Worm (Caenorhabditis elegans) whole organism, L4 larva: ENCODE measurements around the gene fmo-4.

Experiments
- F26F4.8 ChIP-seq: fragments of 200-800 bp; sonication (Bioruptor generic); conservative IDR thresholded peaks from 2 replicates; pipeline ENCODE4 v1.3.6; 2022; ENCODE audit warnings: missing genetic modification characterization, missing compliant biosample characterization
- F37D6.2 ChIP-seq: sonication (generic microtip); optimal IDR thresholded peaks from 2 replicates; lab custom pipeline; 2016; ENCODE audit warnings: mild to moderate bottlenecking, missing genetic modification characterization, missing compliant biosample characterization
- F44E2.7 ChIP-seq: fragments of 200-800 bp; sonication (Bioruptor generic); IDR thresholded peaks from 2 replicates; pipeline ENCODE4 v2.1.2; 2022; ENCODE audit warnings: missing genetic modification characterization, missing compliant biosample characterization
- F49E8.2 ChIP-seq: sonication (generic microtip); optimal IDR thresholded peaks from 2 replicates; lab custom pipeline; 2016; ENCODE audit warnings: missing compliant biosample characterization, mild to moderate bottlenecking, missing genetic modification characterization, borderline replicate concordance
- R02D3.7 ChIP-seq: fragments of 150-350 bp; sonication (generic microtip); optimal IDR thresholded peaks from 3 replicates; lab custom pipeline; 2014; ENCODE audit warnings: missing biosample characterization, missing genetic modification characterization
- T26A8.4 ChIP-seq: fragments of 200-800 bp; sonication (Bioruptor generic); IDR thresholded peaks from 2 replicates; pipeline ENCODE4 v1.3.6; 2022; ENCODE audit warnings: missing genetic modification characterization, missing compliant biosample characterization
- Y105C5A.15 ChIP-seq: fragments of 200-800 bp; sonication (Bioruptor generic); IDR thresholded peaks from 2 replicates; pipeline ENCODE4 v1.3.6; 2022; ENCODE audit warnings: missing genetic modification characterization, missing compliant biosample characterization
- Y48G9A.11 ChIP-seq: fragments of 200-800 bp; sonication (Bioruptor generic); IDR thresholded peaks from 2 replicates; pipeline ENCODE4 v1.3.6; 2022; ENCODE audit warnings: missing genetic modification reagents, missing genetic modification characterization, missing compliant biosample characterization
- Y75B8A.6 ChIP-seq: fragments of 200-800 bp; sonication (Bioruptor generic); IDR thresholded peaks from 2 replicates; pipeline ENCODE4 v1.3.6; 2022; ENCODE audit warnings: missing genetic modification reagents, missing genetic modification characterization, missing compliant biosample characterization
- ZK337.2 ChIP-seq: fragments of 200-800 bp; sonication (Bioruptor generic); IDR thresholded peaks from 2 replicates; pipeline ENCODE4 v1.3.6; 2022; ENCODE audit warnings: missing genetic modification reagents, missing genetic modification characterization, missing compliant biosample characterization
- aha-1 ChIP-seq: fragments of 150-350 bp; peaks from one replicate; lab custom pipeline; 2014; ENCODE audit warnings: missing biosample characterization, missing genetic modification characterization
- arid-1 ChIP-seq: fragments of 200-800 bp; sonication (Bioruptor generic); conservative IDR thresholded peaks from 2 replicates; pipeline ENCODE4 v1.3.6; 2022; ENCODE audit warnings: missing genetic modification reagents, missing genetic modification characterization, missing compliant biosample characterization
- attf-4 ChIP-seq: sonication (generic microtip); optimal IDR thresholded peaks from 3 replicates; lab custom pipeline; 2017; ENCODE audit warnings: missing biosample characterization, missing genetic modification characterization
- ceh-28 ChIP-seq: fragments of 150-350 bp; optimal IDR thresholded peaks from 2 replicates; lab custom pipeline; 2014; ENCODE audit warnings: missing biosample characterization, missing genetic modification reagents, missing genetic modification characterization
- ceh-44 ChIP-seq: fragments of 200-800 bp; sonication (Bioruptor generic); IDR thresholded peaks from 2 replicates; pipeline ENCODE4 v1.3.6; 2022; ENCODE audit warnings: missing genetic modification reagents, missing genetic modification characterization, missing compliant biosample characterization
- ceh-82 ChIP-seq: sonication (generic microtip); optimal IDR thresholded peaks from 2 replicates; lab custom pipeline; 2017; ENCODE audit warnings: missing biosample characterization, missing genetic modification characterization
- ces-1 ChIP-seq: fragments of 150-350 bp; sonication (generic microtip); optimal IDR thresholded peaks from 4 replicates; lab custom pipeline; 2014; ENCODE audit warnings: missing biosample characterization, missing genetic modification reagents, missing genetic modification characterization
- cey-2 ChIP-seq: sonication (generic microtip); optimal IDR thresholded peaks from 3 replicates; lab custom pipeline; 2017; ENCODE audit warnings: missing genetic modification characterization, mild to moderate bottlenecking, missing compliant biosample characterization, antibody characterized with exemption, borderline replicate concordance; ENCODE audit not compliant: insufficient read depth
- ctbp-1 ChIP-seq: fragments of 200-800 bp; sonication (Bioruptor generic); IDR thresholded peaks from 2 replicates; pipeline ENCODE4 v1.3.6; 2022; ENCODE audit warnings: missing genetic modification reagents, missing genetic modification characterization, missing compliant biosample characterization
- daf-12 ChIP-seq: fragments of 150-350 bp; optimal IDR thresholded peaks from 2 replicates; lab custom pipeline; 2014; ENCODE audit warnings: missing biosample characterization, missing genetic modification reagents, missing genetic modification characterization
- daf-19 ChIP-seq: fragments of 200-800 bp; sonication (Bioruptor generic); conservative IDR thresholded peaks from 2 replicates; pipeline ENCODE4 v1.3.6; 2022; ENCODE audit warnings: missing genetic modification characterization, missing compliant biosample characterization
- dmd-9 ChIP-seq: fragments of 200-800 bp; sonication (Bioruptor generic); IDR thresholded peaks from 2 replicates; pipeline ENCODE4 v1.3.6; 2022; ENCODE audit warnings: missing genetic modification reagents, missing genetic modification characterization, missing compliant biosample characterization
- dpl-1 ChIP-seq: fragments of 150-350 bp; optimal IDR thresholded peaks from 2 replicates; lab custom pipeline; 2014; ENCODE audit warnings: missing biosample characterization, missing genetic modification reagents, missing genetic modification characterization
- egl-27 ChIP-seq: sonication (generic microtip); optimal IDR thresholded peaks from 3 replicates; lab custom pipeline; 2017; ENCODE audit warnings: missing biosample characterization, missing genetic modification reagents, missing genetic modification characterization
- egl-43 ChIP-seq: fragments of 200-800 bp; sonication (Bioruptor generic); IDR thresholded peaks from 2 replicates; pipeline ENCODE4 v1.3.6; 2022; ENCODE audit warnings: missing genetic modification reagents, missing genetic modification characterization, missing compliant biosample characterization
- fkh-10 ChIP-seq: fragments of 150-350 bp; optimal IDR thresholded peaks from 2 replicates; lab custom pipeline; 2014; ENCODE audit warnings: missing biosample characterization, missing genetic modification reagents, missing genetic modification characterization
- hif-1 ChIP-seq, 2 experiments: sonication (generic microtip); optimal IDR thresholded peaks; 2 replicates each; lab custom pipeline; 2016 to 2017; ENCODE audit warnings: missing compliant biosample characterization in 2 of 2, missing genetic modification characterization in 2 of 2, missing genetic modification reagents in 2 of 2, missing genotype in 2 of 2, mild to moderate bottlenecking in 1 of 2
- hlh-11 ChIP-seq: fragments of 200-800 bp; sonication (Bioruptor generic); optimal IDR thresholded peaks from 2 replicates; lab custom pipeline; 2018; ENCODE audit warnings: mild to moderate bottlenecking, missing genetic modification characterization, missing compliant biosample characterization
- hlh-30 ChIP-seq: sonication (generic microtip); optimal IDR thresholded peaks from 2 replicates; lab custom pipeline; 2017; ENCODE audit warnings: antibody characterized with exemption, mild to moderate bottlenecking, missing genetic modification characterization, missing compliant biosample characterization; ENCODE audit not compliant: insufficient read depth
- lim-7 ChIP-seq: fragments of 200-800 bp; sonication (Bioruptor generic); IDR thresholded peaks from 2 replicates; pipeline ENCODE4 v1.3.6; 2022; ENCODE audit warnings: missing genetic modification characterization, missing compliant biosample characterization
- lin-1 ChIP-seq: fragments of 200-800 bp; sonication (Bioruptor generic); IDR thresholded peaks from 2 replicates; pipeline ENCODE4 v1.3.6; 2022; ENCODE audit warnings: missing genetic modification reagents, missing genetic modification characterization, missing compliant biosample characterization
- lin-15B ChIP-seq: fragments of 150-350 bp; sonication (generic microtip); optimal IDR thresholded peaks from 3 replicates; lab custom pipeline; 2014; ENCODE audit warnings: missing biosample characterization, missing genetic modification characterization
- lin-38 ChIP-seq: fragments of 200-800 bp; sonication (Bioruptor generic); IDR thresholded peaks from 2 replicates; pipeline ENCODE4 v1.3.6; 2022; ENCODE audit warnings: missing genetic modification reagents, missing genetic modification characterization, missing compliant biosample characterization
- madf-5 ChIP-seq, 2 experiments: fragments of 200-800 bp; sonication (Bioruptor generic); IDR thresholded peaks; 2 replicates each; pipeline ENCODE4 v1.3.6; 2022; ENCODE audit warnings: missing compliant biosample characterization in 2 of 2, missing genetic modification characterization in 2 of 2
- mdl-1 ChIP-seq, 2 experiments: fragments of 150-350 bp in 1 of 2; sonication (generic microtip) in 1 of 2; optimal IDR thresholded peaks; 2 replicates each; lab custom pipeline; 2014 to 2017; ENCODE audit warnings: missing biosample characterization in 2 of 2, missing genetic modification characterization in 2 of 2
- mdt-29 ChIP-seq: fragments of 200-800 bp; sonication (Bioruptor generic); IDR thresholded peaks from 2 replicates; pipeline ENCODE4 v1.3.6; 2022; ENCODE audit warnings: missing genetic modification reagents, missing genetic modification characterization, missing compliant biosample characterization
- mes-2 ChIP-seq: sonication (generic microtip); optimal IDR thresholded peaks from 2 replicates; lab custom pipeline; 2016; ENCODE audit warnings: missing genotype, mild to moderate bottlenecking, missing genetic modification characterization, missing compliant biosample characterization; ENCODE audit not compliant: poor library complexity, severe bottlenecking
- nhr-25 ChIP-seq: sonication (generic microtip); optimal IDR thresholded peaks from 2 replicates; lab custom pipeline; 2017; ENCODE audit warnings: missing genetic modification characterization, mild to moderate bottlenecking, missing compliant biosample characterization, antibody characterized with exemption, moderate library complexity, borderline replicate concordance; ENCODE audit not compliant: insufficient read depth
- nhr-48 ChIP-seq: sonication (generic microtip); optimal IDR thresholded peaks from 2 replicates; lab custom pipeline; 2016; ENCODE audit warnings: mild to moderate bottlenecking, missing genetic modification characterization, missing compliant biosample characterization
- nhr-77 ChIP-seq: fragments of 150-350 bp; optimal IDR thresholded peaks from 2 replicates; lab custom pipeline; 2014; ENCODE audit warnings: missing biosample characterization, missing genetic modification characterization
- pha-4 ChIP-seq, 2 experiments: fragments of 150-350 bp in 1 of 2; fragments of 200-800 bp in 1 of 2; sonication (Bioruptor generic) in 1 of 2; IDR thresholded peaks in 1 of 2; optimal IDR thresholded peaks in 1 of 2; 2 replicates each; pipeline versions ENCODE4 v1.3.6 to Lab custom; 2014 to 2022; ENCODE audit warnings: missing genetic modification characterization in 2 of 2, missing genetic modification reagents in 2 of 2, missing biosample characterization in 1 of 2, missing compliant biosample characterization in 1 of 2
- php-3 ChIP-seq: fragments of 200-800 bp; sonication (Bioruptor generic); IDR thresholded peaks from 2 replicates; pipeline ENCODE4 v1.3.6; 2022; ENCODE audit warnings: missing genetic modification reagents, missing genetic modification characterization, missing compliant biosample characterization
- pqm-1 ChIP-seq: sonication (generic microtip); optimal IDR thresholded peaks from 2 replicates; lab custom pipeline; 2017; ENCODE audit warnings: missing biosample characterization, missing genetic modification characterization
- saeg-2 ChIP-seq: fragments of 200-800 bp; sonication (Bioruptor generic); IDR thresholded peaks from 2 replicates; pipeline ENCODE4 v1.3.6; 2022; ENCODE audit warnings: missing genetic modification reagents, missing genetic modification characterization, missing compliant biosample characterization
- skn-1 ChIP-seq: fragments of 150-350 bp; optimal IDR thresholded peaks from 2 replicates; lab custom pipeline; 2014; ENCODE audit warnings: missing biosample characterization, missing genetic modification characterization
- spr-1 ChIP-seq: sonication (generic microtip); optimal IDR thresholded peaks from 2 replicates; lab custom pipeline; 2016; ENCODE audit warnings: mild to moderate bottlenecking, missing genetic modification characterization, missing compliant biosample characterization
- tag-97 ChIP-seq: fragments of 200-800 bp; sonication (Bioruptor generic); IDR thresholded peaks from 2 replicates; pipeline ENCODE4 v1.3.6; 2022; ENCODE audit warnings: missing genetic modification characterization, missing compliant biosample characterization
- unc-130 ChIP-seq: sonication (generic microtip); optimal IDR thresholded peaks from 2 replicates; lab custom pipeline; 2016; ENCODE audit warnings: missing genetic modification reagents, missing genetic modification characterization, missing compliant biosample characterization
- vab-7 ChIP-seq: fragments of 200-800 bp; sonication (Bioruptor generic); IDR thresholded peaks from 2 replicates; pipeline ENCODE4 v1.3.6; 2022; ENCODE audit warnings: missing genetic modification reagents, missing genetic modification characterization, missing compliant biosample characterization
- zfp-2 ChIP-seq: sonication (generic microtip); optimal IDR thresholded peaks from 2 replicates; lab custom pipeline; 2016; ENCODE audit warnings: mild to moderate bottlenecking, missing genetic modification characterization, missing compliant biosample characterization

Gene fmo-4

DNA sequence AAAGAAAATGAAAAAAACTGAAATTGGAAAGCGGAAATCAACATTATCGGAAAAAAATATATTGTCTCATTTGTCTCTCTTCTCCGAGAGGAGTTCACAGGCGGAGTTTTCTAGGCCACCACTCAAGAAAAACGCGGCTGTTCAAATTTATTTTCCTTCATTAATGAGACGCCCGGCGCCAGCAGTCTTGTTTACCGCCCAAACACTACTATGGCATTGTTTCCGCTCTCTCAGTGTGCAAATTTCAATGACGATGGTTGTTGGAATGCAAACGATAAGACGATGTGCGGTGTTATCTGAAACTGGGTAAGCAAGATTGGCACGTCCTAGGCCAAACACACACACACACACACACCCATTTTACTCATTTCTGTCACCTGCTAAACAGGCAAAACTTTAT lies 49.8 kb downstream of the fmo-4 start, which contains the start of gene cav-2 (continued):
- TF ChIP-seq hlh-11 (peak; percentile 84), lim-7 (GFP tag; lab: Robert Waterston, UW) (no peak), ZK337.2 (GFP tag; lab: Robert Waterston, UW) (peak; percentile 87), lin-1 (GFP tag; lab: Robert Waterston, UW) (peak; percentile 81), R02D3.7 (tag; lab: Kevin White, UChicago) (no peak), mdl-1 (tag; optimal IDR thresholded peaks at IDR 0.05; lab: Kevin White, UChicago) (peak in 1 of 2 experiments; percentile 54), arid-1 (no peak), hlh-30 (tag; lab: Kevin White, UChicago) (peak; percentile 69), zfp-2 (no peak), nhr-25 (tag; lab: Kevin White, UChicago) (peak; percentile 28), egl-27 (tag; lab: Kevin White, UChicago) (no peak), F37D6.2 (no peak), ctbp-1 (GFP tag; lab: Robert Waterston, UW) (no peak), pha-4 (GFP tag; IDR thresholded peaks at IDR 0.05; lab: Robert Waterston, UW) (peak; percentile 70), pha-4 (tag; optimal IDR thresholded peaks at IDR 0.05; lab: Kevin White, UChicago) (peak; percentile 40), egl-43 (GFP tag; lab: Robert Waterston, UW) (no peak), pqm-1 (tag; lab: Kevin White, UChicago) (peak; percentile 94), lin-38 (GFP tag; lab: Robert Waterston, UW) (peak; percentile 84), vab-7 (no peak), T26A8.4 (GFP tag; lab: Robert Waterston, UW) (peak; percentile 54; the same call in 1 of the 2 replicates), skn-1 (tag; lab: Kevin White, UChicago) (no peak), Y105C5A.15 (GFP tag; lab: Robert Waterston, UW) (no peak), fkh-10 (no peak), ceh-44 (GFP tag; lab: Robert Waterston, UW) (0 out of 2 replicates have a peak, but pooled peaks have one; percentile 46), unc-130 (GFP tag; lab: Kevin White, UChicago) (peak; percentile 97), F26F4.8 (GFP tag; lab: Robert Waterston, UW) (no peak), dmd-9 (GFP tag; lab: Robert Waterston, UW) (peak; percentile 86; the same call in 1 of the 2 replicates), mes-2 (peak; percentile 99), Y75B8A.6 (GFP tag; lab: Robert Waterston, UW) (no peak), saeg-2 (GFP tag; lab: Robert Waterston, UW) (0 out of 2 replicates have a peak, but pooled peaks have one; percentile 36), F44E2.7 (GFP tag; lab: Robert Waterston, UW) (no peak), daf-19 (GFP tag; lab: Robert Waterston, UW) (no peak), nhr-48 (peak; percentile 63), ces-1 (GFP tag; lab: Kevin White, UChicago) (no peak), ceh-82 (no peak), aha-1 (tag; lab: Kevin White, UChicago) (peak; percentile 98), nhr-77 (peak; percentile 40), php-3 (GFP tag; lab: Robert Waterston, UW) (no peak), daf-12 (tag; lab: Kevin White, UChicago) (no peak), ceh-28 (no peak), lin-15B (tag; lab: Kevin White, UChicago) (no peak), cey-2 (no peak), tag-97 (GFP tag; lab: Robert Waterston, UW) (no peak), hif-1 (tag; optimal IDR thresholded peaks at IDR 0.05; lab: Kevin White, UChicago) (peak in 1 of 2 experiments; percentile 89), madf-5 (GFP tag; IDR thresholded peaks at IDR 0.05; lab: Robert Waterston, UW) (peak in 1 of 2 experiments; percentile 8; a peak in 1 of 4 replicates), spr-1 (tag; lab: Kevin White, UChicago) (no peak), dpl-1 (GFP tag; lab: Kevin White, UChicago) (peak; percentile 97), F49E8.2 (tag; lab: Kevin White, UChicago) (no peak), Y48G9A.11 (GFP tag; lab: Robert Waterston, UW) (peak; percentile 72), attf-4 (tag; lab: Kevin White, UChicago) (no peak), mdt-29 (peak; percentile 58; the same call in 1 of the 2 replicates)
